Fruit fly (Drosophila melanogaster) Kc167 (cell line): ENCODE measurements around the gene CG15209.

Source experiments
- Myc ChIP-seq: fragments of >200 bp; optimal IDR thresholded peaks from 2 replicates; lab custom pipeline; 2017; ENCODE audit warnings: missing external identifiers
- Sin3A ChIP-seq: fragments of >200 bp; optimal IDR thresholded peaks from 2 replicates; lab custom pipeline; 2018; ENCODE audit warnings: missing external identifiers
- h ChIP-seq: fragments of >200 bp; optimal IDR thresholded peaks from 3 replicates; lab custom pipeline; 2018; ENCODE audit warnings: missing external identifiers
- insv ChIP-seq: fragments of >200 bp; optimal IDR thresholded peaks from 3 replicates; lab custom pipeline; 2018; ENCODE audit warnings: missing external identifiers
- psq ChIP-seq: fragments of >200 bp; optimal IDR thresholded peaks from 2 replicates; lab custom pipeline; 2017; ENCODE audit warnings: missing external identifiers
- ttk ChIP-seq: sonication (Bioruptor generic); optimal IDR thresholded peaks from 2 replicates; lab custom pipeline; 2017; ENCODE audit warnings: missing external identifiers

CG15209 gene

DNA sequence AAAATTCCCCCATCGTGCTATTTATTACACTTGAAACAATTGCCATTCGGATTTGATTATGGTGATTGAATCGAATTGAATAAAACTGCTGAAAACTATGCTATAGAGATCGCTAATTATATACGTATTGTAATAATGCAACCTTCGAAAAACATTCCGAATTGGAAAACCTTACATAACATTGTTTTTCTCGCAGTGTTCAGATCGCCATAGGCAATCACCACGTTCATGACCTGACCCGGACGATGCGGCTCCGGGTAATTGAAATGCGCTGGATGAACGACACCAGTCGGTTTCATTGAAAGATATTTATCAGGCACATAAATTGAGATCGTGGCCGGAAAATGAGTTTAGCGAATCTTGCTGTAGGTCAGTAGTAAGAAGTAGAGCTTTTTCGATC is 40.8 kb downstream of the CG15209 start:
- TF ChIP-seq insv (lab: Kevin White, UChicago) (no peak), psq (lab: Kevin White, UChicago) (no peak), h (lab: Kevin White, UChicago) (no peak), ttk (lab: Kevin White, UChicago) (no peak), Myc (lab: Kevin White, UChicago) (no peak), Sin3A (lab: Kevin White, UChicago) (no peak)

- TF ChIP-seq Myc (lab: Kevin White, UChicago) (no peak), psq (lab: Kevin White, UChicago) (no peak), insv (lab: Kevin White, UChicago) (no peak), ttk (lab: Kevin White, UChicago) (no peak), Sin3A (lab: Kevin White, UChicago) (no peak)
These were observed 41.7 kb downstream of the CG15209 start for dm6 chrX:10883740-10884139.

DNA sequence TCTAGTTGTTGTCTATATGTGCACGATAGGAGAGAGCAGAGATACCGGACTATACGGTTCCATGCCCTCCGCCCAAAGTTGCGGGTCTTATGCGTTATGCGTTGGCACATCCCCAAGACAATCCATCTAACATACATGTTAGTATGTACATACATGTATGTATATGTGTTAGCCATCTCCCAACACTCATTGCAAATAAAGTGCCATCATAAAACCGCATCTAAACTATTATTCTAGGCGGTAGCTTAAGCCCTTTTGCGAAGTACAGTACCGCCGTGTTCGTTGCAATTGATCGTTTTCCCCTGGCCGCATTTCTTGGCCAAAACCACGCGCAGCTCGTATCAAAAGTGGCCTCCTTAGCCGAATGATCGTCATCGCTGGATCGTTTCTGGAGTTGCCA is 44.4 kb downstream of the CG15209 start:
- TF ChIP-seq insv (lab: Kevin White, UChicago) (no peak), ttk (lab: Kevin White, UChicago) (no peak), Sin3A (lab: Kevin White, UChicago) (no peak), psq (lab: Kevin White, UChicago) (no peak), h (lab: Kevin White, UChicago) (no peak), Myc (lab: Kevin White, UChicago) (no peak)

- no peak for TF ChIP-seq h (lab: Kevin White, UChicago)
- TF ChIP-seq psq (lab: Kevin White, UChicago), result no peak
- TF ChIP-seq Sin3A (lab: Kevin White, UChicago), result no peak
- TF ChIP-seq ttk (lab: Kevin White, UChicago), result no peak
- no peak for TF ChIP-seq insv (lab: Kevin White, UChicago)
- TF ChIP-seq Myc (lab: Kevin White, UChicago), result no peak
These were observed 45.6 kb downstream of the CG15209 start for dm6 chrX:10887643-10888042.

dm6 chrX:10889955-10890617 is 48.1 kb downstream of the CG15209 start:
- TF ChIP-seq ttk (lab: Kevin White, UChicago), result no peak
- TF ChIP-seq insv (lab: Kevin White, UChicago), result no peak
- TF ChIP-seq Sin3A (lab: Kevin White, UChicago), result no peak
- no peak for TF ChIP-seq h (lab: Kevin White, UChicago)
- TF ChIP-seq psq (lab: Kevin White, UChicago), result no peak

dm6 chrX:10891150-10891549 is 49.1 kb downstream of the CG15209 start, which contains the start of gene Ork1:
Gene Ork1 (minus strand): TSS chrX:10891250.
- TF ChIP-seq insv (lab: Kevin White, UChicago) (no peak), ttk (lab: Kevin White, UChicago) (no peak), h (lab: Kevin White, UChicago) (no peak), psq (lab: Kevin White, UChicago) (no peak), Sin3A (lab: Kevin White, UChicago) (no peak), Myc (lab: Kevin White, UChicago) (no peak)
